Worm (Caenorhabditis elegans) whole organism, L4 larva: ENCODE measurements around the gene F13D12.3.

Experiments used
- D1046.2 ChIP-seq: fragments of 200-800 bp; sonication (Bioruptor generic); IDR thresholded peaks from 2 replicates; pipeline ENCODE4 v1.3.6; 2022; ENCODE audit warnings: missing genetic modification characterization, missing compliant biosample characterization
- F10B5.3 ChIP-seq: sonication (generic microtip); optimal IDR thresholded peaks from 2 replicates; lab custom pipeline; 2016; ENCODE audit warnings: mild to moderate bottlenecking, missing genetic modification characterization, missing compliant biosample characterization
- F37D6.2 ChIP-seq: sonication (generic microtip); optimal IDR thresholded peaks from 2 replicates; lab custom pipeline; 2016; ENCODE audit warnings: mild to moderate bottlenecking, missing genetic modification characterization, missing compliant biosample characterization
- F44E2.7 ChIP-seq: fragments of 200-800 bp; sonication (Bioruptor generic); IDR thresholded peaks from 2 replicates; pipeline ENCODE4 v2.1.2; 2022; ENCODE audit warnings: missing genetic modification characterization, missing compliant biosample characterization
- F49E8.2 ChIP-seq: sonication (generic microtip); optimal IDR thresholded peaks from 2 replicates; lab custom pipeline; 2016; ENCODE audit warnings: missing compliant biosample characterization, mild to moderate bottlenecking, missing genetic modification characterization, borderline replicate concordance
- Y105C5A.15 ChIP-seq: fragments of 200-800 bp; sonication (Bioruptor generic); IDR thresholded peaks from 2 replicates; pipeline ENCODE4 v1.3.6; 2022; ENCODE audit warnings: missing genetic modification characterization, missing compliant biosample characterization
- ZK337.2 ChIP-seq: fragments of 200-800 bp; sonication (Bioruptor generic); IDR thresholded peaks from 2 replicates; pipeline ENCODE4 v1.3.6; 2022; ENCODE audit warnings: missing genetic modification reagents, missing genetic modification characterization, missing compliant biosample characterization
- ceh-32 ChIP-seq: sonication (generic microtip); optimal IDR thresholded peaks from 2 replicates; lab custom pipeline; 2016; ENCODE audit warnings: mild to moderate bottlenecking, missing genetic modification characterization, missing compliant biosample characterization; ENCODE audit not compliant: poor library complexity
- ceh-44 ChIP-seq: fragments of 200-800 bp; sonication (Bioruptor generic); IDR thresholded peaks from 2 replicates; pipeline ENCODE4 v1.3.6; 2022; ENCODE audit warnings: missing genetic modification reagents, missing genetic modification characterization, missing compliant biosample characterization
- ceh-62 ChIP-seq: sonication (generic microtip); optimal IDR thresholded peaks from 2 replicates; lab custom pipeline; 2017; ENCODE audit warnings: missing biosample characterization, missing genetic modification characterization
- ceh-82 ChIP-seq: sonication (generic microtip); optimal IDR thresholded peaks from 2 replicates; lab custom pipeline; 2017; ENCODE audit warnings: missing biosample characterization, missing genetic modification characterization
- cey-2 ChIP-seq: sonication (generic microtip); optimal IDR thresholded peaks from 3 replicates; lab custom pipeline; 2017; ENCODE audit warnings: missing genetic modification characterization, mild to moderate bottlenecking, missing compliant biosample characterization, antibody characterized with exemption, borderline replicate concordance; ENCODE audit not compliant: insufficient read depth
- daf-12 ChIP-seq: fragments of 150-350 bp; optimal IDR thresholded peaks from 2 replicates; lab custom pipeline; 2014; ENCODE audit warnings: missing biosample characterization, missing genetic modification reagents, missing genetic modification characterization
- daf-16 ChIP-seq, 3 experiments: sonication (generic microtip); optimal IDR thresholded peaks; 2 replicates each; lab custom pipeline; 2016 to 2017; ENCODE audit warnings: missing genetic modification characterization in 3 of 3, missing genetic modification reagents in 3 of 3, mild to moderate bottlenecking in 2 of 3, missing compliant biosample characterization in 2 of 3, missing biosample characterization in 1 of 3, moderate library complexity in 1 of 3
- daf-19 ChIP-seq: fragments of 200-800 bp; sonication (Bioruptor generic); conservative IDR thresholded peaks from 2 replicates; pipeline ENCODE4 v1.3.6; 2022; ENCODE audit warnings: missing genetic modification characterization, missing compliant biosample characterization
- daf-8 ChIP-seq: fragments of 200-800 bp; sonication (Bioruptor generic); IDR thresholded peaks from 2 replicates; pipeline ENCODE4 v1.3.6; 2022; ENCODE audit warnings: missing genetic modification characterization, missing compliant biosample characterization
- dmd-8 ChIP-seq: fragments of 200-800 bp; sonication (Bioruptor generic); IDR thresholded peaks from 2 replicates; pipeline ENCODE4 v1.3.6; 2022; ENCODE audit warnings: missing genetic modification characterization, missing compliant biosample characterization
- dmd-9 ChIP-seq: fragments of 200-800 bp; sonication (Bioruptor generic); IDR thresholded peaks from 2 replicates; pipeline ENCODE4 v1.3.6; 2022; ENCODE audit warnings: missing genetic modification reagents, missing genetic modification characterization, missing compliant biosample characterization
- dpl-1 ChIP-seq: fragments of 150-350 bp; optimal IDR thresholded peaks from 2 replicates; lab custom pipeline; 2014; ENCODE audit warnings: missing biosample characterization, missing genetic modification reagents, missing genetic modification characterization
- duxl-1 ChIP-seq: sonication (generic microtip); optimal IDR thresholded peaks from 2 replicates; lab custom pipeline; 2016; ENCODE audit warnings: mild to moderate bottlenecking, missing genetic modification characterization, moderate library complexity, missing compliant biosample characterization; ENCODE audit not compliant: poor library complexity
- egl-27 ChIP-seq: sonication (generic microtip); optimal IDR thresholded peaks from 3 replicates; lab custom pipeline; 2017; ENCODE audit warnings: missing biosample characterization, missing genetic modification reagents, missing genetic modification characterization
- fkh-10 ChIP-seq: fragments of 150-350 bp; optimal IDR thresholded peaks from 2 replicates; lab custom pipeline; 2014; ENCODE audit warnings: missing biosample characterization, missing genetic modification reagents, missing genetic modification characterization
- fos-1 ChIP-seq: fragments of 150-350 bp; optimal IDR thresholded peaks from 2 replicates; lab custom pipeline; 2014; ENCODE audit warnings: missing biosample characterization, missing genetic modification characterization
- hif-1 ChIP-seq, 2 experiments: sonication (generic microtip); optimal IDR thresholded peaks; 2 replicates each; lab custom pipeline; 2016 to 2017; ENCODE audit warnings: missing compliant biosample characterization in 2 of 2, missing genetic modification characterization in 2 of 2, missing genetic modification reagents in 2 of 2, missing genotype in 2 of 2, mild to moderate bottlenecking in 1 of 2
- hlh-30 ChIP-seq: sonication (generic microtip); optimal IDR thresholded peaks from 2 replicates; lab custom pipeline; 2017; ENCODE audit warnings: antibody characterized with exemption, mild to moderate bottlenecking, missing genetic modification characterization, missing compliant biosample characterization; ENCODE audit not compliant: insufficient read depth
- lin-1 ChIP-seq: fragments of 200-800 bp; sonication (Bioruptor generic); IDR thresholded peaks from 2 replicates; pipeline ENCODE4 v1.3.6; 2022; ENCODE audit warnings: missing genetic modification reagents, missing genetic modification characterization, missing compliant biosample characterization
- lin-29 ChIP-seq: fragments of 200-800 bp; sonication (Bioruptor generic); IDR thresholded peaks from 2 replicates; pipeline ENCODE4 v1.3.6; 2022; ENCODE audit warnings: missing genetic modification reagents, missing genetic modification characterization, missing compliant biosample characterization
- lin-39 ChIP-seq: fragments of 150-350 bp; optimal IDR thresholded peaks from 2 replicates; lab custom pipeline; 2014; ENCODE audit warnings: missing biosample characterization, missing genetic modification reagents, missing genetic modification characterization
- lir-3 ChIP-seq: sonication (generic microtip); optimal IDR thresholded peaks from 2 replicates; lab custom pipeline; 2016; ENCODE audit warnings: mild to moderate bottlenecking, missing genetic modification characterization, missing compliant biosample characterization
- lsy-2 ChIP-seq, 2 experiments: fragments of 150-350 bp in 1 of 2; sonication (generic microtip) in 1 of 2; optimal IDR thresholded peaks; 2 replicates each; lab custom pipeline; 2014 to 2017; ENCODE audit warnings: missing biosample characterization in 2 of 2, missing genetic modification characterization in 2 of 2
- madf-9 ChIP-seq: fragments of 200-800 bp; sonication (Bioruptor generic); conservative IDR thresholded peaks from 2 replicates; pipeline ENCODE4 v1.3.6; 2022; ENCODE audit warnings: missing genetic modification reagents, missing genetic modification characterization, missing compliant biosample characterization
- mdt-29 ChIP-seq: fragments of 200-800 bp; sonication (Bioruptor generic); IDR thresholded peaks from 2 replicates; pipeline ENCODE4 v1.3.6; 2022; ENCODE audit warnings: missing genetic modification reagents, missing genetic modification characterization, missing compliant biosample characterization
- mes-2 ChIP-seq: sonication (generic microtip); optimal IDR thresholded peaks from 2 replicates; lab custom pipeline; 2016; ENCODE audit warnings: missing genotype, mild to moderate bottlenecking, missing genetic modification characterization, missing compliant biosample characterization; ENCODE audit not compliant: poor library complexity, severe bottlenecking
- nhr-111 ChIP-seq: fragments of 200-800 bp; sonication (Bioruptor generic); optimal IDR thresholded peaks from 2 replicates; lab custom pipeline; 2018; ENCODE audit warnings: mild to moderate bottlenecking, missing genetic modification characterization, missing compliant biosample characterization
- nhr-237 ChIP-seq: sonication (generic microtip); optimal IDR thresholded peaks from 2 replicates; lab custom pipeline; 2017; ENCODE audit warnings: missing biosample characterization, missing genetic modification characterization
- nhr-28 ChIP-seq: fragments of 150-350 bp; optimal IDR thresholded peaks from 2 replicates; lab custom pipeline; 2014; ENCODE audit warnings: missing biosample characterization, missing genetic modification characterization
- nhr-41 ChIP-seq: fragments of 200-800 bp; sonication (Bioruptor generic); IDR thresholded peaks from 2 replicates; pipeline ENCODE4 v1.3.6; 2022; ENCODE audit warnings: missing genetic modification reagents, missing genetic modification characterization, missing compliant biosample characterization
- nhr-48 ChIP-seq: sonication (generic microtip); optimal IDR thresholded peaks from 2 replicates; lab custom pipeline; 2016; ENCODE audit warnings: mild to moderate bottlenecking, missing genetic modification characterization, missing compliant biosample characterization
- nhr-76 ChIP-seq: fragments of 150-350 bp; optimal IDR thresholded peaks from 2 replicates; lab custom pipeline; 2014; ENCODE audit warnings: missing biosample characterization, missing genetic modification characterization
- rbr-2 ChIP-seq: sonication (generic microtip); optimal IDR thresholded peaks from 2 replicates; lab custom pipeline; 2016; ENCODE audit warnings: missing genotype, missing genetic modification characterization, missing compliant biosample characterization
- saeg-2 ChIP-seq: fragments of 200-800 bp; sonication (Bioruptor generic); IDR thresholded peaks from 2 replicates; pipeline ENCODE4 v1.3.6; 2022; ENCODE audit warnings: missing genetic modification reagents, missing genetic modification characterization, missing compliant biosample characterization
- snpc-1.2 ChIP-seq: fragments of 200-800 bp; sonication (Bioruptor generic); IDR thresholded peaks from 2 replicates; pipeline ENCODE4 v1.3.6; 2022; ENCODE audit warnings: missing genetic modification reagents, missing genetic modification characterization, missing compliant biosample characterization
- snpc-4 ChIP-seq: fragments of 150-350 bp; optimal IDR thresholded peaks from 2 replicates; lab custom pipeline; 2014; ENCODE audit warnings: missing biosample characterization, missing genetic modification characterization
- tag-97 ChIP-seq: fragments of 200-800 bp; sonication (Bioruptor generic); IDR thresholded peaks from 2 replicates; pipeline ENCODE4 v1.3.6; 2022; ENCODE audit warnings: missing genetic modification characterization, missing compliant biosample characterization
- tra-1 ChIP-seq: fragments of 200-800 bp; sonication (Bioruptor generic); IDR thresholded peaks from 2 replicates; pipeline ENCODE4 v1.3.6; 2022; ENCODE audit warnings: missing genetic modification reagents, missing genetic modification characterization, missing compliant biosample characterization
- unc-130 ChIP-seq: sonication (generic microtip); optimal IDR thresholded peaks from 2 replicates; lab custom pipeline; 2016; ENCODE audit warnings: missing genetic modification reagents, missing genetic modification characterization, missing compliant biosample characterization
- unc-39 ChIP-seq: sonication (generic microtip); optimal IDR thresholded peaks from 2 replicates; lab custom pipeline; 2017; ENCODE audit warnings: missing biosample characterization, missing genetic modification characterization
- unc-62 ChIP-seq, 3 experiments: fragments of 150-350 bp in 1 of 3; sonication (generic microtip); optimal IDR thresholded peaks in 2 of 3; peaks in 1 of 3; 1 replicate in 1 of 3; 2 replicates in 2 of 3; lab custom pipeline; 2014 to 2017; ENCODE audit warnings: missing biosample characterization in 3 of 3, missing genetic modification characterization in 3 of 3, missing genetic modification reagents in 3 of 3, missing genotype in 1 of 3
- zag-1 ChIP-seq: fragments of 150-350 bp; optimal IDR thresholded peaks from 2 replicates; lab custom pipeline; 2014; ENCODE audit warnings: missing biosample characterization, missing genetic modification characterization
- ztf-7 ChIP-seq: fragments of 150-350 bp; optimal IDR thresholded peaks from 2 replicates; lab custom pipeline; 2014; ENCODE audit warnings: missing biosample characterization, missing genetic modification characterization

F13D12.3 gene

ce11 chrII:11728545-11729105 is 8.4 kb downstream of the F13D12.3 start, which contains the start of gene alh-8 (continued):
- TF ChIP-seq unc-130 (no peak), dmd-9 (GFP tag; lab: Robert Waterston, UW) (no peak), madf-9 (GFP tag; lab: Robert Waterston, UW) (no peak), hlh-30 (tag; lab: Kevin White, UChicago) (peak; percentile 97), snpc-4 (tag; lab: Kevin White, UChicago) (no peak), Y105C5A.15 (GFP tag; lab: Robert Waterston, UW) (no peak), daf-16 (GFP tag; optimal IDR thresholded peaks at IDR 0.05; lab: Kevin White, UChicago) (peak in 1 of 2 experiments; percentile 82), daf-16 (tag; optimal IDR thresholded peaks at IDR 0.05; lab: Kevin White, UChicago) (peak; percentile 94), nhr-48 (tag; lab: Kevin White, UChicago) (peak; percentile 52), dpl-1 (GFP tag; lab: Kevin White, UChicago) (peak; percentile 16), snpc-1.2 (no peak), F37D6.2 (tag; lab: Kevin White, UChicago) (no peak), nhr-237 (tag; lab: Kevin White, UChicago) (no peak), tag-97 (GFP tag; lab: Robert Waterston, UW) (no peak), ZK337.2 (GFP tag; lab: Robert Waterston, UW) (no peak), cey-2 (tag; lab: Kevin White, UChicago) (no peak), lsy-2 (tag; optimal IDR thresholded peaks at IDR 0.05; lab: Kevin White, UChicago) (peak in 1 of 2 experiments; percentile 39), ceh-44 (no peak), ceh-32 (no peak), rbr-2 (tag; lab: Kevin White, UChicago) (no peak), unc-39 (no peak), lin-1 (GFP tag; lab: Robert Waterston, UW) (peak; percentile 19; the same call in 1 of the 2 replicates), ceh-62 (tag; lab: Kevin White, UChicago) (no peak), daf-19 (GFP tag; lab: Robert Waterston, UW) (no peak), hif-1 (tag; optimal IDR thresholded peaks at IDR 0.05; lab: Kevin White, UChicago) (peak in 1 of 2 experiments; percentile 73), F49E8.2 (tag; lab: Kevin White, UChicago) (no peak), unc-62 (GFP tag; optimal IDR thresholded peaks at IDR 0.05 in 1 of 2; lab: Kevin White, UChicago) (no peak), unc-62 (tag; optimal IDR thresholded peaks at IDR 0.05; lab: Kevin White, UChicago) (no peak), nhr-41 (peak; percentile 89), egl-27 (tag; lab: Kevin White, UChicago) (no peak), lin-29 (GFP tag; lab: Robert Waterston, UW) (no peak), nhr-28 (tag; lab: Kevin White, UChicago) (peak; percentile 82), D1046.2 (GFP tag; lab: Robert Waterston, UW) (no peak), tra-1 (GFP tag; lab: Robert Waterston, UW) (no peak), duxl-1 (tag; lab: Kevin White, UChicago) (no peak), zag-1 (tag; lab: Kevin White, UChicago) (no peak), dmd-8 (GFP tag; lab: Robert Waterston, UW) (no peak), nhr-76 (tag; lab: Kevin White, UChicago) (no peak), ztf-7 (tag; lab: Kevin White, UChicago) (no peak), F44E2.7 (GFP tag; lab: Robert Waterston, UW) (no peak), mdt-29 (GFP tag; lab: Robert Waterston, UW) (peak; percentile 72), ceh-82 (tag; lab: Kevin White, UChicago) (no peak), lir-3 (no peak), daf-12 (tag; lab: Kevin White, UChicago) (no peak), F10B5.3 (no peak), lin-39 (no peak), saeg-2 (GFP tag; lab: Robert Waterston, UW) (no peak; the same call in 1 of the 2 replicates), nhr-111 (GFP tag; lab: Kevin White, UChicago) (no peak), mes-2 (tag; lab: Kevin White, UChicago) (peak; percentile 53), fkh-10 (GFP tag; lab: Kevin White, UChicago) (no peak), daf-8 (GFP tag; lab: Robert Waterston, UW) (no peak), fos-1 (no peak)
